Fruit fly (Drosophila melanogaster) Kc167 (cell line): Measurements from ENCODE around the gene CG7290.

Experiments used
- Myc ChIP-seq: fragments of >200 bp; optimal IDR thresholded peaks from 2 replicates; lab custom pipeline; 2017; ENCODE audit warnings: missing external identifiers
- Sin3A ChIP-seq: fragments of >200 bp; optimal IDR thresholded peaks from 2 replicates; lab custom pipeline; 2018; ENCODE audit warnings: missing external identifiers
- h ChIP-seq: fragments of >200 bp; optimal IDR thresholded peaks from 3 replicates; lab custom pipeline; 2018; ENCODE audit warnings: missing external identifiers
- insv ChIP-seq: fragments of >200 bp; optimal IDR thresholded peaks from 3 replicates; lab custom pipeline; 2018; ENCODE audit warnings: missing external identifiers
- psq ChIP-seq: fragments of >200 bp; optimal IDR thresholded peaks from 2 replicates; lab custom pipeline; 2017; ENCODE audit warnings: missing external identifiers

DNA sequence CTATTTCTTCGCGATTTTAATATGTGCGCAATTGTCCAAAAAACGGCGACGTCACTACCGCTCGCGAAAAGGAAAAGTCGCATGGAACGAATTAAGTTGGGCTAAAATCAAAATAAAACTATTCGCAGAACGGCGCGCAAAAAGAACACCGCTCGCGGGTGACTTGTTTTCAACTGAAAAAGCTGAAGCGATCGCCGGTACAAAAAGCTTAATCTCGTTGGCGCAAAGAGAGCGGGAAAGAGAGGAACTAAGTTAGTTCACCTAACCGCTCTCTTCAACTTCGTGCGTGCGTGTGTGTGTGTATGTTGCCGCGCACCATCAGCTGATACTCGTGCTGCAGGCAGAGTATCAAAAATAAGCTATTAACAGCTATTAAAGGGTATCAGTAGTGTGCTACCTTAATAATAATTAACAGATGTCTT, 7.7 kb downstream of the CG7290 start, which contains the start of gene CG42674:
- TF ChIP-seq psq (lab: Kevin White, UChicago) (no peak), Sin3A (lab: Kevin White, UChicago) (no peak), insv (lab: Kevin White, UChicago) (no peak), Myc (lab: Kevin White, UChicago) (no peak), h (lab: Kevin White, UChicago) (no peak)
